Worm (Caenorhabditis elegans) whole organism, early embryonic: ENCODE data around the gene C33H5.13.
A peak's percentile ranks its signal among the peaks of the same experiment; 100 is the strongest.

Experiments
- B0310.2 ChIP-seq: sonication (generic microtip); optimal IDR thresholded peaks from 2 replicates; lab custom pipeline; 2016; ENCODE audit warnings: mild to moderate bottlenecking, missing genetic modification characterization, missing compliant biosample characterization
- F13C5.2 ChIP-seq: sonication (generic microtip); optimal IDR thresholded peaks from 2 replicates; lab custom pipeline; 2017; ENCODE audit warnings: mild to moderate bottlenecking, missing genetic modification characterization, inconsistent platforms, missing compliant biosample characterization
- aly-1 ChIP-seq: sonication (generic microtip); optimal IDR thresholded peaks from 2 replicates; lab custom pipeline; 2016; ENCODE audit warnings: missing genetic modification characterization, missing compliant biosample characterization
- ama-1 ChIP-seq: fragments of 150-350 bp; optimal IDR thresholded peaks from 2 replicates; lab custom pipeline; 2014
- ceh-13 ChIP-seq: fragments of 200-800 bp; sonication (Bioruptor generic); optimal IDR thresholded peaks from 2 replicates; lab custom pipeline; 2018; ENCODE audit warnings: mild to moderate bottlenecking, missing genetic modification characterization, missing compliant biosample characterization
- ceh-36 ChIP-seq: sonication (generic microtip); optimal IDR thresholded peaks from 2 replicates; lab custom pipeline; 2016; ENCODE audit warnings: missing genetic modification characterization, inconsistent platforms, missing compliant biosample characterization
- ets-7 ChIP-seq: sonication (generic microtip); optimal IDR thresholded peaks from 2 replicates; lab custom pipeline; 2016; ENCODE audit warnings: missing genotype, missing genetic modification characterization, missing compliant biosample characterization
- flt-1 ChIP-seq: fragments of 200-800 bp; sonication (Bioruptor generic); IDR thresholded peaks from 2 replicates; pipeline ENCODE4 v1.3.6; 2022; ENCODE audit warnings: missing genetic modification characterization, missing compliant biosample characterization
- hmbx-1 ChIP-seq: sonication (generic microtip); optimal IDR thresholded peaks from 2 replicates; lab custom pipeline; 2016; ENCODE audit warnings: mild to moderate bottlenecking, missing genetic modification characterization, missing compliant biosample characterization
- hmg-4 ChIP-seq: fragments of 200-800 bp; sonication (Bioruptor generic); optimal IDR thresholded peaks from 2 replicates; lab custom pipeline; 2018; ENCODE audit warnings: mild to moderate bottlenecking, missing genetic modification characterization, missing compliant biosample characterization
- hnd-1 ChIP-seq: sonication (generic microtip); optimal IDR thresholded peaks from 2 replicates; lab custom pipeline; 2016; ENCODE audit warnings: missing genetic modification characterization, missing compliant biosample characterization
- pes-1 ChIP-seq: fragments of 200-800 bp; sonication (Bioruptor generic); IDR thresholded peaks from 2 replicates; pipeline ENCODE4 v1.3.6; 2022; ENCODE audit warnings: missing genetic modification reagents, missing genetic modification characterization, missing compliant biosample characterization
- scrt-1 ChIP-seq: fragments of 200-800 bp; sonication (Bioruptor generic); IDR thresholded peaks from 2 replicates; pipeline ENCODE4 v1.3.6; 2022; ENCODE audit warnings: missing genetic modification characterization, missing compliant biosample characterization
- sea-1 ChIP-seq: fragments of 200-800 bp; sonication (Bioruptor generic); conservative IDR thresholded peaks from 2 replicates; pipeline ENCODE4 v1.3.6; 2022; ENCODE audit warnings: missing genetic modification characterization, missing compliant biosample characterization
- tbx-11 ChIP-seq: fragments of 200-800 bp; sonication (Bioruptor generic); IDR thresholded peaks from 2 replicates; pipeline ENCODE4 v1.3.6; 2022; ENCODE audit warnings: missing genetic modification characterization, missing compliant biosample characterization
- tbx-37 ChIP-seq: fragments of 200-800 bp; sonication (Bioruptor generic); conservative IDR thresholded peaks from 2 replicates; pipeline ENCODE4 v1.3.6; 2022; ENCODE audit warnings: missing genetic modification reagents, missing genetic modification characterization, missing compliant biosample characterization
- tra-4 ChIP-seq: sonication (generic microtip); optimal IDR thresholded peaks from 2 replicates; lab custom pipeline; 2017; ENCODE audit warnings: missing genetic modification characterization, missing compliant biosample characterization

C33H5.13 gene

ce11 chrIV:7790151-7790691, 1.8 kb downstream of the C33H5.13 start:
- TF ChIP-seq ama-1 (peak; percentile 67), hnd-1 (tag; lab: Kevin White, UChicago) (no peak)

- no peak for TF ChIP-seq B0310.2 (tag; lab: Kevin White, UChicago)
- peak; percentile 67 for TF ChIP-seq ama-1
- TF ChIP-seq sea-1: 0 out of 2 replicates have a peak, but pooled peaks have one; percentile 21
- TF ChIP-seq flt-1: no peak
Observed at ce11 chrIV:7789521-7789949, 2.5 kb downstream of the C33H5.13 start, which contains the start of gene imp-3. imp-3 (minus strand) TSS chrIV:7789613.

- TF ChIP-seq B0310.2 (tag; lab: Kevin White, UChicago) (no peak), F13C5.2 (tag; lab: Kevin White, UChicago) (no peak), tbx-37 (GFP tag; lab: Robert Waterston, UW) (no peak), aly-1 (no peak), ets-7 (tag; lab: Kevin White, UChicago) (no peak), pes-1 (GFP tag; lab: Robert Waterston, UW) (no peak), hmg-4 (no peak), flt-1 (no peak), scrt-1 (GFP tag; lab: Robert Waterston, UW) (no peak), ama-1 (no peak), sea-1 (no peak), ceh-36 (tag; lab: Kevin White, UChicago) (no peak), ceh-13 (no peak), tbx-11 (GFP tag; lab: Robert Waterston, UW) (no peak)
Observed at ce11 chrIV:7785506-7786065, 6.5 kb downstream of the C33H5.13 start, which contains the start of gene tag-322. tag-322 (minus strand) TSS chrIV:7785556.

ce11 chrIV:7783801-7784411, 8.2 kb downstream of the C33H5.13 start, which contains the start of gene tag-321:
tag-321 (minus strand) TSS chrIV:7783851.
- TF ChIP-seq scrt-1 (GFP tag; lab: Robert Waterston, UW): no peak
- TF ChIP-seq tbx-37 (GFP tag; lab: Robert Waterston, UW): no peak
- no peak for TF ChIP-seq ceh-13
- TF ChIP-seq aly-1: no peak
- TF ChIP-seq tbx-11 (GFP tag; lab: Robert Waterston, UW): no peak
- no peak for TF ChIP-seq ets-7 (tag; lab: Kevin White, UChicago)
- TF ChIP-seq B0310.2 (tag; lab: Kevin White, UChicago): no peak
- no peak for TF ChIP-seq ceh-36 (tag; lab: Kevin White, UChicago)
- no peak for TF ChIP-seq tra-4 (tag; lab: Kevin White, UChicago)
- no peak for TF ChIP-seq hmg-4
- TF ChIP-seq flt-1: no peak
- no peak for TF ChIP-seq hmbx-1 (tag; lab: Kevin White, UChicago)
- no peak for TF ChIP-seq ama-1

ce11 chrIV:7782292-7782691, 9.8 kb downstream of the C33H5.13 start, which contains the start of gene sec-10:
sec-10 (minus strand) TSS chrIV:7782499.
- TF ChIP-seq ets-7 (tag; lab: Kevin White, UChicago) (no peak), flt-1 (no peak), pes-1 (GFP tag; lab: Robert Waterston, UW) (no peak), hmbx-1 (tag; lab: Kevin White, UChicago) (no peak), B0310.2 (tag; lab: Kevin White, UChicago) (no peak), tra-4 (tag; lab: Kevin White, UChicago) (no peak)

ce11 chrIV:7778865-7779264, 13.2 kb downstream of the C33H5.13 start, which contains the start of gene rpap-3:
rpap-3 (minus strand) TSS chrIV:7778965.
- no peak for TF ChIP-seq hmbx-1 (tag; lab: Kevin White, UChicago)
- TF ChIP-seq ceh-36 (tag; lab: Kevin White, UChicago): no peak

- TF ChIP-seq hmg-4 (no peak), hmbx-1 (tag; lab: Kevin White, UChicago) (no peak), hnd-1 (tag; lab: Kevin White, UChicago) (no peak), tbx-11 (GFP tag; lab: Robert Waterston, UW) (no peak), ets-7 (tag; lab: Kevin White, UChicago) (no peak), scrt-1 (GFP tag; lab: Robert Waterston, UW) (no peak), ceh-13 (no peak), ceh-36 (tag; lab: Kevin White, UChicago) (no peak), flt-1 (no peak)
Observed at ce11 chrIV:7775725-7776124, 16.3 kb downstream of the C33H5.13 start, which contains the start of gene swd-2.1. swd-2.1 (plus strand) TSS chrIV:7776025.

- no peak for TF ChIP-seq hnd-1 (tag; lab: Kevin White, UChicago)
Observed at ce11 chrIV:7774206-7774605, 17.9 kb downstream of the C33H5.13 start, which contains the start of the genes hcf-1 and swd-2.2. hcf-1 (minus strand) TSS chrIV:7774275. swd-2.2 (plus strand) TSS chrIV:7774411.

ce11 chrIV:7770162-7770561, 21.9 kb downstream of the C33H5.13 start, which contains the start of gene rdl-1:
rdl-1 (minus strand) TSS chrIV:7770262.
- TF ChIP-seq hmbx-1 (tag; lab: Kevin White, UChicago) (no peak), tbx-37 (GFP tag; lab: Robert Waterston, UW) (no peak)
